Worm (Caenorhabditis elegans) whole organism, midembryonic: ENCODE measurements around the gene pgam-5.

ENCODE experiments used
- cog-1 ChIP-seq: sonication (generic microtip); optimal IDR thresholded peaks from 2 replicates; lab custom pipeline; 2016; ENCODE audit warnings: missing genetic modification characterization, missing compliant biosample characterization
- flt-1 ChIP-seq: fragments of 200-800 bp; sonication (Bioruptor generic); IDR thresholded peaks from 2 replicates; pipeline ENCODE4 v1.3.6; 2022; ENCODE audit warnings: missing genetic modification characterization, missing compliant biosample characterization
- med-1 ChIP-seq: sonication (generic microtip); optimal IDR thresholded peaks from 2 replicates; lab custom pipeline; 2017; ENCODE audit warnings: missing genetic modification characterization, mild to moderate bottlenecking, missing compliant biosample characterization, antibody characterized with exemption, missing genetic modification reagents; ENCODE audit not compliant: insufficient read depth
- ref-1 ChIP-seq: fragments of 200-800 bp; sonication (Bioruptor generic); conservative IDR thresholded peaks from 2 replicates; pipeline ENCODE4 v1.3.6; 2022; ENCODE audit warnings: missing genetic modification reagents, missing genetic modification characterization, missing compliant biosample characterization
- tab-1 ChIP-seq: fragments of 200-800 bp; sonication (Bioruptor generic); IDR thresholded peaks from 2 replicates; pipeline ENCODE4 v1.3.6; 2022; ENCODE audit warnings: missing genetic modification characterization, missing compliant biosample characterization
- ztf-29 ChIP-seq: fragments of 200-800 bp; sonication (Bioruptor generic); IDR thresholded peaks from 2 replicates; pipeline ENCODE4 v1.3.6; 2022; ENCODE audit warnings: missing genetic modification reagents, missing genetic modification characterization, missing compliant biosample characterization

ce11 chrII:7593227-7593626 is 5.3 kb downstream of the pgam-5 start:
- no peak for TF ChIP-seq flt-1 (GFP tag; lab: Robert Waterston, UW)
- TF ChIP-seq ztf-29 (GFP tag; lab: Robert Waterston, UW): no peak
- no peak for TF ChIP-seq ref-1 (GFP tag; lab: Robert Waterston, UW)
- no peak for TF ChIP-seq med-1 (GFP tag; lab: Kevin White, UChicago)
- no peak for TF ChIP-seq cog-1 (tag; lab: Kevin White, UChicago)
- no peak for TF ChIP-seq tab-1 (GFP tag; lab: Robert Waterston, UW)
